4 worm cellular contexts compared by ENCODE assay signal in the genomic region with DNA sequence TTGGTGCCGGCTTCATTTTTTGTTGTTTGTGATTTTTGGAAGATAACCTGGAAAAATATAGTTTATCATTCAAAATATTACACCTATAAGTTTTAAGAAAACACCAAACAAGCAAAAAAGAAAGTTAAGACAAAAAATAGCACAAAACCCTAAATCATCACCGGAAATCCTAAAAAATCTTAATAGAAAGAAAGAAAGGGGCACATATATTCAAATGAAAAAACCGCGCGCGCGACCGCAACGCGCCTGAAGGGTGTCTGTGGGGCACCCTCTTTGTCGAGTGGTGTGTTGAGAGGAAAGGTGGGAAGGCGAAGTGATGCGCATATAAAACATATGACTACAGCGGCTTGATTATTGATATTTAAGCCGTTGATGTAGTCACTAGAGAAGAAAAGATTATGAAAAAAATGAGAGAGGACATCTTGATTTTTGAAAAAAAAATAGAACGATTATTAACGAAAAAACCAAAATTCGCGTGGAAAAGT.
TF ChIP-seq lines count a peak whose summit lies in the region.

TSS of gene K09E9.3 (minus strand) at position 51 of the 485 bp plus-strand sequence.

TF ChIP-seq in whole organism, L2 larva, 48 proteins besides CTCF, POLR2A, EP300 and RAD21:
- TF ChIP-seq unc-55 (GFP tag; optimal IDR thresholded peaks at IDR 0.05; lab: Kevin White, UChicago) (peak; percentile 36), ceh-82 (tag; optimal IDR thresholded peaks at IDR 0.05; lab: Kevin White, UChicago) (no peak), lin-13 (GFP tag; optimal IDR thresholded peaks at IDR 0.05; lab: Kevin White, UChicago) (peak; percentile 1), skn-1 (tag; optimal IDR thresholded peaks at IDR 0.05; lab: Kevin White, UChicago) (no peak), lsy-2 (tag; optimal IDR thresholded peaks at IDR 0.05; lab: Kevin White, UChicago) (peak in 1 of 2 experiments; percentile 30)

TF ChIP-seq in whole organism, L4 larva, 104 proteins besides CTCF, POLR2A, EP300 and RAD21 (continues in another document):
- TF ChIP-seq snpc-1.2 (GFP tag; IDR thresholded peaks at IDR 0.05; lab: Robert Waterston, UW) (no peak), lin-38 (GFP tag; IDR thresholded peaks at IDR 0.05; lab: Robert Waterston, UW) (no peak), nhr-111 (GFP tag; optimal IDR thresholded peaks at IDR 0.05; lab: Kevin White, UChicago) (no peak), T26A8.4 (GFP tag; IDR thresholded peaks at IDR 0.05; lab: Robert Waterston, UW) (no peak), pqm-1 (tag; optimal IDR thresholded peaks at IDR 0.05; lab: Kevin White, UChicago) (no peak), rbr-2 (tag; optimal IDR thresholded peaks at IDR 0.05; lab: Kevin White, UChicago) (peak; percentile 17), ceh-20 (GFP tag; IDR thresholded peaks at IDR 0.05; lab: Robert Waterston, UW) (no peak), nhr-11 (tag; optimal IDR thresholded peaks at IDR 0.05; lab: Kevin White, UChicago) (no peak), dve-1 (tag; optimal IDR thresholded peaks at IDR 0.05; lab: Kevin White, UChicago; ENCODE audit: insufficient read depth) (peak; percentile 17), nhr-102 (tag; optimal IDR thresholded peaks at IDR 0.05; lab: Kevin White, UChicago) (peak; percentile 1), arid-1 (GFP tag; conservative IDR thresholded peaks at IDR 0.05; lab: Robert Waterston, UW) (no peak), hlh-11 (tag; optimal IDR thresholded peaks at IDR 0.05; lab: Kevin White, UChicago) (no peak), Y48G9A.11 (GFP tag; IDR thresholded peaks at IDR 0.05; lab: Robert Waterston, UW) (no peak), ztf-7 (tag; optimal IDR thresholded peaks at IDR 0.05; lab: Kevin White, UChicago) (no peak), mes-2 (tag; optimal IDR thresholded peaks at IDR 0.05; lab: Kevin White, UChicago; ENCODE audit: poor library complexity, severe bottlenecking) (peak; percentile 57), aly-2 (tag; optimal IDR thresholded peaks at IDR 0.05; lab: Kevin White, UChicago) (no peak), madf-9 (GFP tag; conservative IDR thresholded peaks at IDR 0.05; lab: Robert Waterston, UW) (no peak), dmd-8 (GFP tag; IDR thresholded peaks at IDR 0.05; lab: Robert Waterston, UW) (no peak), mdt-29 (GFP tag; IDR thresholded peaks at IDR 0.05; lab: Robert Waterston, UW) (no peak), set-16 (GFP tag; IDR thresholded peaks at IDR 0.05; lab: Robert Waterston, UW) (no peak), Y5F2A.4 (GFP tag; optimal IDR thresholded peaks at IDR 0.05; lab: Kevin White, UChicago) (no peak), vab-7 (GFP tag; IDR thresholded peaks at IDR 0.05; lab: Robert Waterston, UW) (no peak), lir-3 (tag; optimal IDR thresholded peaks at IDR 0.05; lab: Kevin White, UChicago) (no peak), ctbp-1 (GFP tag; IDR thresholded peaks at IDR 0.05; lab: Robert Waterston, UW) (no peak), ztf-11 (tag; optimal IDR thresholded peaks at IDR 0.05; lab: Kevin White, UChicago) (no peak), spr-1 (tag; optimal IDR thresholded peaks at IDR 0.05; lab: Kevin White, UChicago) (no peak), ZK546.5 (tag; optimal IDR thresholded peaks at IDR 0.05; lab: Kevin White, UChicago) (no peak), nhr-28 (tag; optimal IDR thresholded peaks at IDR 0.05; lab: Kevin White, UChicago) (no peak)

TF ChIP-seq in whole organism, late embryonic, 69 proteins besides CTCF, POLR2A, EP300 and RAD21:
- peak; percentile 2 for TF ChIP-seq ceh-31 (tag; optimal IDR thresholded peaks at IDR 0.05; lab: Kevin White, UChicago)
- TF ChIP-seq fax-1 (tag; optimal IDR thresholded peaks at IDR 0.05; lab: Kevin White, UChicago): no peak
- no peak for TF ChIP-seq eyg-1 (tag; optimal IDR thresholded peaks at IDR 0.05; lab: Kevin White, UChicago)
- no peak for TF ChIP-seq ztf-16 (tag; optimal IDR thresholded peaks at IDR 0.05; lab: Kevin White, UChicago)
- no peak for TF ChIP-seq ttx-3 (tag; optimal IDR thresholded peaks at IDR 0.05; lab: Kevin White, UChicago)
- peak; percentile 37 for TF ChIP-seq nfya-1 (tag; optimal IDR thresholded peaks at IDR 0.05; lab: Kevin White, UChicago)
- TF ChIP-seq nhr-232 (tag; optimal IDR thresholded peaks at IDR 0.05; lab: Kevin White, UChicago): no peak
- no peak for TF ChIP-seq pag-3 (tag; optimal IDR thresholded peaks at IDR 0.05; lab: Kevin White, UChicago; ENCODE audit: borderline replicate concordance)
- TF ChIP-seq unc-86 (tag; optimal IDR thresholded peaks at IDR 0.05; lab: Kevin White, UChicago): no peak

TF ChIP-seq in whole organism, mixed stage, embryonic, 35 proteins besides CTCF, POLR2A, EP300 and RAD21:
- TF ChIP-seq tbx-8 (GFP tag; optimal IDR thresholded peaks at IDR 0.05; lab: Kevin White, UChicago): no peak
- TF ChIP-seq ham-2 (GFP tag; optimal IDR thresholded peaks at IDR 0.05; lab: Kevin White, UChicago): no peak
- no peak for TF ChIP-seq unc-62 (GFP tag; optimal IDR thresholded peaks at IDR 0.05; lab: Kevin White, UChicago)
- peak; percentile 67 for TF ChIP-seq hlh-1 (tag; optimal IDR thresholded peaks at IDR 0.05; lab: Kevin White, UChicago)
